Fruit fly (Drosophila melanogaster) whole organism: ENCODE data around the gene Or92a.

ENCODE experiments used
- CG8478 ChIP-seq: fragments of >200 bp; optimal IDR thresholded peaks from 2 replicates; lab custom pipeline; 2018; ENCODE audit warnings: inconsistent platforms
- Dll ChIP-seq: fragments of >200 bp; optimal IDR thresholded peaks from 2 replicates; lab custom pipeline; 2017
- EcR ChIP-seq, 2 experiments: fragments of >200 bp; optimal IDR thresholded peaks; 2 replicates each; lab custom pipeline; 2017; ENCODE audit warnings: missing biosample characterization in 2 of 2, missing genetic modification characterization in 2 of 2, missing genetic modification reagents in 2 of 2
- pan ChIP-seq: fragments of >200 bp; optimal IDR thresholded peaks from 2 replicates; lab custom pipeline; 2017
- psq ChIP-seq: fragments of >200 bp; optimal IDR thresholded peaks from 2 replicates; lab custom pipeline; 2017
- usp ChIP-seq: fragments of >200 bp; optimal IDR thresholded peaks from 2 replicates; lab custom pipeline; 2017; ENCODE audit warnings: missing biosample characterization, missing genetic modification characterization, mixed read lengths

dm6 chr3R:20472764-20473390 lies 31.7 kb upstream of the Or92a start:
- no peak for TF ChIP-seq CG8478 (lab: Kevin White, UChicago)
- TF ChIP-seq pan (lab: Kevin White, UChicago): no peak
- TF ChIP-seq usp: no peak
- TF ChIP-seq EcR (GFP tag; optimal IDR thresholded peaks at IDR 0.05; lab: Kevin White, UChicago): no peak
- TF ChIP-seq psq (lab: Kevin White, UChicago): no peak
- TF ChIP-seq Dll (lab: Kevin White, UChicago): no peak
